Worm (Caenorhabditis elegans): ENCODE data around the gene Y17G9B.2.
"Not testable (repeated sequence)": the region's sequence is repeated elsewhere in the genome, so short reads cannot be mapped to it uniquely, and the experiment has no call there.

- TF ChIP-seq F33H1.4 (GFP tag; IDR thresholded peaks at IDR 0.05); lin-35 (GFP tag; optimal IDR thresholded peaks at IDR 0.05); bed-1 (GFP tag; IDR thresholded peaks at IDR 0.05): not testable (repeated sequence)
Measured at ce11 chrIV:4721247-4721646, 42.7 kb upstream of the Y17G9B.2 start.

Data from whole organism, young adult.